Fruit fly (Drosophila melanogaster) whole organism, embryonic: ENCODE measurements around the gene mRpS33.

ENCODE experiments used
- Aef1 ChIP-seq: fragments of 200-800 bp; sonication (Bioruptor generic); IDR thresholded peaks from 3 replicates; pipeline ENCODE4 v1.3.6; 2022; ENCODE audit warnings: missing biosample characterization, missing genetic modification characterization
- BtbVII ChIP-seq: fragments of 200-800 bp; sonication (Bioruptor generic); optimal IDR thresholded peaks from 3 replicates; lab custom pipeline; 2017; ENCODE audit warnings: missing biosample characterization, mild to moderate bottlenecking, missing genetic modification characterization
- CG10321 ChIP-seq: fragments of 200-800 bp; sonication (Bioruptor generic); IDR thresholded peaks from 2 replicates; pipeline ENCODE4 v1.3.6; 2022; ENCODE audit warnings: missing biosample characterization, missing genetic modification characterization
- CG11695 ChIP-seq: fragments of 200-800 bp; sonication (Bioruptor generic); IDR thresholded peaks from 3 replicates; pipeline ENCODE4 v1.3.6; 2022; ENCODE audit warnings: missing biosample characterization, missing genetic modification characterization
- CG13296 ChIP-seq: fragments of 200-800 bp; sonication (Bioruptor generic); optimal IDR thresholded peaks from 3 replicates; lab custom pipeline; 2018; ENCODE audit warnings: missing biosample characterization, mild to moderate bottlenecking, missing genetic modification characterization
- CG17912 ChIP-seq: fragments of 200-800 bp; sonication (Bioruptor generic); optimal IDR thresholded peaks from 2 replicates; lab custom pipeline; 2018; ENCODE audit warnings: missing biosample characterization, mild to moderate bottlenecking, missing genetic modification characterization
- CG18764 ChIP-seq: fragments of 200-800 bp; sonication (Bioruptor generic); optimal IDR thresholded peaks from 3 replicates; lab custom pipeline; 2016; ENCODE audit warnings: missing biosample characterization, missing genetic modification characterization
- CG30431 ChIP-seq: fragments of 200-800 bp; sonication (Bioruptor generic); optimal IDR thresholded peaks from 2 replicates; lab custom pipeline; 2017; ENCODE audit warnings: missing biosample characterization, missing genetic modification characterization
- CG32772 ChIP-seq: fragments of 200-800 bp; sonication (Bioruptor generic); IDR thresholded peaks from 2 replicates; pipeline ENCODE4 v1.3.6; 2022; ENCODE audit warnings: missing biosample characterization, missing genetic modification characterization
- CG42726 ChIP-seq: fragments of 200-800 bp; sonication (Bioruptor generic); IDR thresholded peaks from 2 replicates; pipeline ENCODE4 v1.3.6; 2022; ENCODE audit warnings: missing biosample characterization, missing genetic modification characterization; ENCODE audit not compliant: partially characterized antibody
- CG4617 ChIP-seq: fragments of 200-800 bp; sonication (Bioruptor generic); optimal IDR thresholded peaks from 3 replicates; lab custom pipeline; 2016; ENCODE audit warnings: missing biosample characterization, missing genetic modification characterization, borderline replicate concordance
- CG4707 ChIP-seq: fragments of 200-800 bp; sonication (Bioruptor generic); optimal IDR thresholded peaks from 2 replicates; lab custom pipeline; 2018; ENCODE audit warnings: missing biosample characterization, mild to moderate bottlenecking, missing genetic modification characterization, moderate library complexity
- CG6683 ChIP-seq: fragments of 200-800 bp; sonication (Bioruptor generic); optimal IDR thresholded peaks from 2 replicates; lab custom pipeline; 2017; ENCODE audit warnings: missing biosample characterization, mild to moderate bottlenecking, missing genetic modification characterization, missing genetic modification reagents
- CG6689 ChIP-seq: fragments of 200-800 bp; sonication (Bioruptor generic); IDR thresholded peaks from 2 replicates; pipeline ENCODE4 v1.3.6; 2022; ENCODE audit warnings: missing biosample characterization, missing genetic modification characterization
- CG6791 ChIP-seq: fragments of 200-800 bp; sonication (Bioruptor generic); IDR thresholded peaks from 3 replicates; pipeline ENCODE4 v1.3.6; 2022; ENCODE audit warnings: missing biosample characterization, missing genetic modification characterization; ENCODE audit not compliant: partially characterized antibody
- CG6854 ChIP-seq: fragments of 200-800 bp; sonication (Bioruptor generic); optimal IDR thresholded peaks from 3 replicates; lab custom pipeline; 2017; ENCODE audit warnings: missing biosample characterization, mild to moderate bottlenecking, missing genetic modification characterization
- CG7745 ChIP-seq: fragments of 200-800 bp; sonication (Bioruptor generic); optimal IDR thresholded peaks from 2 replicates; lab custom pipeline; 2018; ENCODE audit warnings: missing biosample characterization, mild to moderate bottlenecking, missing genetic modification characterization, moderate library complexity
- CG8281 ChIP-seq: fragments of 200-800 bp; sonication (Bioruptor generic); optimal IDR thresholded peaks from 2 replicates; lab custom pipeline; 2018; ENCODE audit warnings: missing biosample characterization, mild to moderate bottlenecking, missing genetic modification characterization, moderate library complexity
- CG8944 ChIP-seq: fragments of 200-800 bp; sonication (Bioruptor generic); optimal IDR thresholded peaks from 3 replicates; lab custom pipeline; 2016; ENCODE audit warnings: missing biosample characterization, missing genetic modification characterization
- CG9609 ChIP-seq: fragments of 200-800 bp; sonication (Bioruptor generic); optimal IDR thresholded peaks from 3 replicates; lab custom pipeline; 2016; ENCODE audit warnings: missing biosample characterization, missing genetic modification characterization
- H15 ChIP-seq: fragments of 200-800 bp; sonication (Bioruptor generic); IDR thresholded peaks from 3 replicates; pipeline ENCODE4 v1.3.6; 2022; ENCODE audit warnings: missing biosample characterization, missing genetic modification characterization
- HHEX ChIP-seq: fragments of 200-800 bp; sonication (Bioruptor generic); optimal IDR thresholded peaks from 3 replicates; lab custom pipeline; 2017; ENCODE audit warnings: missing biosample characterization, mild to moderate bottlenecking, missing genetic modification characterization, missing genetic modification reagents
- HLH4C ChIP-seq: fragments of 200-800 bp; sonication (Bioruptor generic); IDR thresholded peaks from 3 replicates; pipeline ENCODE4 v1.3.6; 2022; ENCODE audit warnings: missing biosample characterization, missing genetic modification characterization; ENCODE audit not compliant: partially characterized antibody
- Neu2 ChIP-seq: fragments of 200-800 bp; sonication (Bioruptor generic); optimal IDR thresholded peaks from 3 replicates; lab custom pipeline; 2016; ENCODE audit warnings: missing biosample characterization, missing genetic modification characterization, borderline replicate concordance
- NfI ChIP-seq: fragments of 200-800 bp; sonication (Bioruptor generic); optimal IDR thresholded peaks from 3 replicates; lab custom pipeline; 2018; ENCODE audit warnings: missing biosample characterization, mild to moderate bottlenecking, missing genetic modification characterization, moderate library complexity
- Ptx1 ChIP-seq: fragments of 200-800 bp; sonication (Bioruptor generic); IDR thresholded peaks from 2 replicates; pipeline ENCODE4 v1.3.6; 2022; ENCODE audit warnings: missing biosample characterization, missing genetic modification characterization
- Spps ChIP-seq: fragments of 200-800 bp; sonication (Bioruptor generic); optimal IDR thresholded peaks from 2 replicates; lab custom pipeline; 2018; ENCODE audit warnings: missing biosample characterization, mild to moderate bottlenecking, missing genetic modification characterization
- Sry-δ ChIP-seq: fragments of 200-800 bp; sonication (Bioruptor generic); optimal IDR thresholded peaks from 2 replicates; lab custom pipeline; 2016; ENCODE audit warnings: missing biosample characterization, missing genetic modification characterization
- ap ChIP-seq: fragments of 200-800 bp; sonication (Bioruptor generic); IDR thresholded peaks from 2 replicates; pipeline ENCODE4 v1.3.6; 2022; ENCODE audit warnings: missing biosample characterization, missing genetic modification characterization
- bowl ChIP-seq: fragments of 200-800 bp; sonication (Bioruptor generic); IDR thresholded peaks from 2 replicates; pipeline ENCODE4 v1.3.6; 2022; ENCODE audit warnings: missing biosample characterization, missing genetic modification characterization
- crol ChIP-seq: fragments of 200-800 bp; sonication (Bioruptor generic); IDR thresholded peaks from 2 replicates; pipeline ENCODE4 v1.3.6; 2022; ENCODE audit warnings: missing biosample characterization, missing genetic modification characterization
- da ChIP-seq: fragments of 200-800 bp; sonication (Bioruptor generic); optimal IDR thresholded peaks from 2 replicates; lab custom pipeline; 2016; ENCODE audit warnings: missing biosample characterization, missing genetic modification characterization
- dmrt99B ChIP-seq: fragments of 200-800 bp; sonication (Bioruptor generic); optimal IDR thresholded peaks from 2 replicates; lab custom pipeline; 2018; ENCODE audit warnings: missing biosample characterization, mild to moderate bottlenecking, missing genetic modification characterization, moderate library complexity
- dpn ChIP-seq, 2 experiments: fragments of 200-800 bp; sonication (Bioruptor generic); optimal IDR thresholded peaks; 3 replicates each; lab custom pipeline; 2016; ENCODE audit warnings: missing biosample characterization in 2 of 2, missing genetic modification characterization in 2 of 2
- esg ChIP-seq: fragments of 200-800 bp; sonication (Bioruptor generic); conservative IDR thresholded peaks from 2 replicates; pipeline ENCODE4 v1.3.6; 2022; ENCODE audit warnings: missing biosample characterization, missing genetic modification characterization
- gcm ChIP-seq: fragments of 200-800 bp; sonication (Bioruptor generic); optimal IDR thresholded peaks from 2 replicates; lab custom pipeline; 2019; ENCODE audit warnings: missing biosample characterization, mild to moderate bottlenecking, missing genetic modification characterization, moderate library complexity
- gem ChIP-seq: fragments of 200-800 bp; sonication (Bioruptor generic); optimal IDR thresholded peaks from 2 replicates; lab custom pipeline; 2019; ENCODE audit warnings: missing biosample characterization, mild to moderate bottlenecking, missing genetic modification characterization, moderate library complexity
- hkb ChIP-seq, 2 experiments: fragments of 200-800 bp in 1 of 2; fragments of >200 bp in 1 of 2; sonication (Bioruptor generic) in 1 of 2; IDR thresholded peaks in 1 of 2; optimal IDR thresholded peaks in 1 of 2; 2 replicates each; pipeline versions ENCODE4 v1.3.6 to Lab custom; 2017 to 2022; ENCODE audit warnings: missing biosample characterization in 1 of 2, missing genetic modification characterization in 1 of 2
- inv ChIP-seq: fragments of 200-800 bp; sonication (Bioruptor generic); IDR thresholded peaks from 2 replicates; pipeline ENCODE4 v1.3.6; 2022; ENCODE audit warnings: missing biosample characterization, missing genetic modification characterization; ENCODE audit not compliant: partially characterized antibody
- ken ChIP-seq: fragments of 200-800 bp; sonication (Bioruptor generic); IDR thresholded peaks from 3 replicates; pipeline ENCODE4 v1.3.6; 2022; ENCODE audit warnings: missing biosample characterization, missing genetic modification characterization
- lab ChIP-seq: fragments of 200-800 bp; sonication (Bioruptor generic); optimal IDR thresholded peaks from 3 replicates; lab custom pipeline; 2017; ENCODE audit warnings: missing biosample characterization, missing genetic modification characterization, mild to moderate bottlenecking, moderate library complexity, missing genetic modification reagents
- mam ChIP-seq: fragments of 200-800 bp; sonication (Bioruptor generic); optimal IDR thresholded peaks from 3 replicates; lab custom pipeline; 2016; ENCODE audit warnings: missing biosample characterization, missing genetic modification characterization
- nerfin-2 ChIP-seq: fragments of 200-800 bp; sonication (Bioruptor generic); IDR thresholded peaks from 2 replicates; pipeline ENCODE4 v1.3.6; 2022; ENCODE audit warnings: missing biosample characterization, missing genetic modification characterization; ENCODE audit not compliant: partially characterized antibody
- odd ChIP-seq: fragments of 200-800 bp; sonication (Bioruptor generic); optimal IDR thresholded peaks from 2 replicates; lab custom pipeline; 2017; ENCODE audit warnings: missing biosample characterization, mild to moderate bottlenecking, missing genetic modification characterization
- pan ChIP-seq, 4 experiments: fragments of >200 bp in 3 of 4; fragments of 200-800 bp in 1 of 4; sonication (Bioruptor generic) in 1 of 4; optimal IDR thresholded peaks in 3 of 4; IDR thresholded peaks in 1 of 4; 2 replicates each; pipeline versions ENCODE4 v1.3.6 to Lab custom; 2017 to 2022; ENCODE audit warnings: missing biosample characterization in 2 of 4, missing genetic modification characterization in 2 of 4, mixed read lengths in 1 of 4
- sc ChIP-seq, 3 experiments: fragments of >200 bp in 2 of 3; fragments of 200-800 bp in 1 of 3; sonication (Bioruptor generic) in 1 of 3; optimal IDR thresholded peaks; 2 replicates in 2 of 3; 3 replicates in 1 of 3; lab custom pipeline; 2017; ENCODE audit warnings: mild to moderate bottlenecking in 1 of 3, missing biosample characterization in 1 of 3, missing genetic modification characterization in 1 of 3, missing genetic modification reagents in 1 of 3
- sim ChIP-seq: fragments of 200-800 bp; sonication (Bioruptor generic); IDR thresholded peaks from 2 replicates; pipeline ENCODE4 v1.3.6; 2022; ENCODE audit warnings: missing biosample characterization, missing genetic modification characterization
- trh ChIP-seq: fragments of 200-800 bp; sonication (Bioruptor generic); optimal IDR thresholded peaks from 2 replicates; lab custom pipeline; 2016; ENCODE audit warnings: missing biosample characterization, missing genetic modification characterization
- yki ChIP-seq: fragments of >200 bp; optimal IDR thresholded peaks from 3 replicates; lab custom pipeline; 2018

The mRpS33 gene

dm6 chr3R:16432665-16433065 lies 3.7 kb downstream of the mRpS33 start, which contains the start of gene Fntb (continued):
- TF ChIP-seq hkb (optimal IDR thresholded peaks at IDR 0.05; lab: Kevin White, UChicago) (no peak), hkb (GFP tag; IDR thresholded peaks at IDR 0.05; lab: Robert Waterston, UW) (peak; percentile 65), gem (tag; lab: Kevin White, UChicago) (peak; percentile 86), CG18764 (GFP tag; lab: Kevin White, UChicago) (peak; percentile 51), CG6791 (no peak), Neu2 (no peak), CG32772 (GFP tag; lab: Robert Waterston, UW) (peak; percentile 52; the same call in 1 of the 2 replicates), dpn (GFP tag; optimal IDR thresholded peaks at IDR 0.05; lab: Kevin White, UChicago) (peak in 1 of 2 experiments; percentile 66), esg (GFP tag; lab: Robert Waterston, UW) (peak; percentile 41; the same call in 1 of the 2 replicates), CG7745 (tag; lab: Kevin White, UChicago) (no peak), CG6689 (GFP tag; lab: Robert Waterston, UW) (peak; percentile 49; the same call in 1 of the 2 replicates), Aef1 (GFP tag; lab: Robert Waterston, UW) (peak; percentile 71), H15 (no peak), ken (no peak), yki (lab: Kevin White, UChicago) (no peak), CG6854 (GFP tag; lab: Kevin White, UChicago) (no peak), odd (no peak), CG4707 (GFP tag; lab: Kevin White, UChicago) (no peak), CG13296 (GFP tag; lab: Kevin White, UChicago) (peak; percentile 69), sim (GFP tag; lab: Robert Waterston, UW) (no peak), CG8281 (tag; lab: Kevin White, UChicago) (no peak), ap (0 out of 2 replicates have a peak, but pooled peaks have one; percentile 35), CG9609 (GFP tag; lab: Kevin White, UChicago) (peak; percentile 5), dmrt99B (tag; lab: Kevin White, UChicago) (no peak), CG6683 (GFP tag; lab: Kevin White, UChicago) (peak; percentile 31), HLH4C (no peak), CG8944 (GFP tag; lab: Kevin White, UChicago) (no peak), lab (GFP tag; lab: Kevin White, UChicago) (no peak), CG10321 (GFP tag; lab: Robert Waterston, UW) (no peak), crol (GFP tag; lab: Robert Waterston, UW) (no peak), CG42726 (no peak), HHEX (peak; percentile 63), Ptx1 (GFP tag; lab: Robert Waterston, UW) (peak; percentile 73), nerfin-2 (GFP tag; lab: Robert Waterston, UW) (no peak), Sry-δ (GFP tag; lab: Kevin White, UChicago) (no peak), da (no peak), inv (GFP tag; lab: Robert Waterston, UW) (no peak), mam (GFP tag; lab: Kevin White, UChicago) (peak; percentile 46), CG11695 (peak; percentile 60; the same call in 2 of the 3 replicates), CG30431 (GFP tag; lab: Kevin White, UChicago) (peak; percentile 39), BtbVII (GFP tag; lab: Kevin White, UChicago) (peak; percentile 56), CG17912 (GFP tag; lab: Kevin White, UChicago) (no peak), pan (optimal IDR thresholded peaks at IDR 0.05; lab: Kevin White, UChicago) (no peak), pan (GFP tag; optimal IDR thresholded peaks at IDR 0.05 in 1 of 2, IDR thresholded peaks at IDR 0.05 in 1 of 2) (peak in 1 of 2 experiments; percentile 58), CG4617 (GFP tag; lab: Kevin White, UChicago) (peak; percentile 61), sc (optimal IDR thresholded peaks at IDR 0.05; lab: Kevin White, UChicago) (no peak), sc (GFP tag; optimal IDR thresholded peaks at IDR 0.05; lab: Kevin White, UChicago) (peak; percentile 39), Spps (tag; lab: Kevin White, UChicago) (peak; percentile 49), NfI (GFP tag; lab: Kevin White, UChicago) (peak; percentile 55), gcm (GFP tag; lab: Kevin White, UChicago) (peak; percentile 56), trh (GFP tag; lab: Kevin White, UChicago) (no peak), bowl (no peak)
